Worm (Caenorhabditis elegans): ENCODE measurements around the gene fbxl-4.

DNA sequence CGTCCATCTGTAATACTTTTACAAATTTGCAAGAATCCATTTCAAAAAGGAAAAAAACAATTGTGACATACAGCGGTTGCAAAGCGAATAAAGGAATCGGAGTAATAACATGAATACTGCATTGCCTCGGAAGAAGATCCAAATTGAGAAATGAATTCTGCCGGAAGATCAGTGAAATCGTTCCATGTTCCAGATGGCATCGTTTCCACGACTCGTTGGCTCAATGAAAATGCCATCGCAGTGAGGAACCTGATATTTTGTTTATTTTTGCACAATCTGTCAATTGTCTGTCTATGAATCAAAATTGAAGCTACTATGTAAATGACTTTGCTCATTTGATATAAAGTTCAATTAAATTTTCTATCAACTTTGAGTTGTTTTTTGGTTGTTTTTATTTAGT is 42.0 kb downstream of the fbxl-4 start:
- no peak for TF ChIP-seq Y67H2A.10 (GFP tag; conservative IDR thresholded peaks at IDR 0.05)
- TF ChIP-seq ztf-6 (GFP tag; IDR thresholded peaks at IDR 0.05): no peak
- no peak for TF ChIP-seq attf-3 (GFP tag; conservative IDR thresholded peaks at IDR 0.05)
- no peak for TF ChIP-seq hlh-26 (GFP tag; conservative IDR thresholded peaks at IDR 0.05)
- no peak for TF ChIP-seq snpc-4 (GFP tag; optimal IDR thresholded peaks at IDR 0.05)
- no peak for TF ChIP-seq snpc-4 (tag; optimal IDR thresholded peaks at IDR 0.05)

All from whole organism, young adult.